Fruit fly (Drosophila melanogaster) whole organism, pupa: ENCODE data around the gene CG12592.
"Not testable (repeated sequence)": the region's sequence is repeated elsewhere in the genome, so short reads cannot be mapped to it uniquely, and the experiment has no call there.

ENCODE experiments used
- CG10348 ChIP-seq: fragments of 200-800 bp; sonication (Bioruptor generic); IDR thresholded peaks from 2 replicates; pipeline ENCODE4 v1.3.6; 2022; ENCODE audit warnings: missing biosample characterization, missing genetic modification characterization
- CG12605 ChIP-seq: fragments of 200-800 bp; sonication (Bioruptor generic); IDR thresholded peaks from 2 replicates; pipeline ENCODE4 v1.3.6; 2022; ENCODE audit warnings: missing biosample characterization, missing genetic modification characterization
- CG13204 ChIP-seq: fragments of 200-800 bp; sonication (Bioruptor generic); optimal IDR thresholded peaks from 2 replicates; lab custom pipeline; 2018; ENCODE audit warnings: missing biosample characterization, mild to moderate bottlenecking, missing genetic modification characterization, moderate library complexity
- CG14655 ChIP-seq: fragments of 200-800 bp; sonication (Bioruptor generic); optimal IDR thresholded peaks from 3 replicates; lab custom pipeline; 2017; ENCODE audit warnings: mild to moderate bottlenecking, missing biosample characterization, missing genetic modification reagents, missing genetic modification characterization
- CG15710 ChIP-seq: fragments of 200-800 bp; sonication (Bioruptor generic); optimal IDR thresholded peaks from 2 replicates; lab custom pipeline; 2018; ENCODE audit warnings: missing biosample characterization, mild to moderate bottlenecking, missing genetic modification characterization, moderate library complexity
- CG17806 ChIP-seq: fragments of 200-800 bp; sonication (Bioruptor generic); optimal IDR thresholded peaks from 2 replicates; lab custom pipeline; 2018; ENCODE audit warnings: missing biosample characterization, mild to moderate bottlenecking, missing genetic modification characterization, moderate library complexity
- CG32121 ChIP-seq: fragments of 200-800 bp; sonication (Bioruptor generic); IDR thresholded peaks from 2 replicates; pipeline ENCODE4 v1.3.6; 2022; ENCODE audit warnings: missing biosample characterization, missing genetic modification characterization
- CG34367 ChIP-seq: fragments of 200-800 bp; sonication (Bioruptor generic); optimal IDR thresholded peaks from 2 replicates; lab custom pipeline; 2018; ENCODE audit warnings: missing biosample characterization, mild to moderate bottlenecking, missing genetic modification characterization
- CG4496 ChIP-seq: fragments of 200-800 bp; sonication (Bioruptor generic); IDR thresholded peaks from 3 replicates; pipeline ENCODE4 v1.3.6; 2022; ENCODE audit warnings: missing biosample characterization, missing genetic modification characterization
- CG8159 ChIP-seq: fragments of 200-800 bp; sonication (Bioruptor generic); optimal IDR thresholded peaks from 3 replicates; lab custom pipeline; 2018; ENCODE audit warnings: missing biosample characterization, mild to moderate bottlenecking, missing genetic modification characterization, moderate library complexity
- CG8301 ChIP-seq: fragments of 200-800 bp; sonication (Bioruptor generic); optimal IDR thresholded peaks from 2 replicates; lab custom pipeline; 2018; ENCODE audit warnings: missing biosample characterization, mild to moderate bottlenecking, missing genetic modification characterization
- CG9948 ChIP-seq: fragments of 200-800 bp; sonication (Bioruptor generic); optimal IDR thresholded peaks from 2 replicates; lab custom pipeline; 2018; ENCODE audit warnings: missing biosample characterization, mild to moderate bottlenecking, missing genetic modification characterization, moderate library complexity
- D1 ChIP-seq: fragments of 200-800 bp; sonication (Bioruptor generic); optimal IDR thresholded peaks from 2 replicates; lab custom pipeline; 2018; ENCODE audit warnings: missing biosample characterization, mild to moderate bottlenecking, missing genetic modification characterization, moderate library complexity
- EcR ChIP-seq: fragments of 200-800 bp; sonication (Bioruptor generic); optimal IDR thresholded peaks from 3 replicates; lab custom pipeline; 2019; ENCODE audit warnings: missing biosample characterization, missing genetic modification characterization, mild to moderate bottlenecking, moderate library complexity, missing genetic modification reagents
- Ets98B ChIP-seq: fragments of 200-800 bp; sonication (Bioruptor generic); IDR thresholded peaks from 2 replicates; pipeline ENCODE4 v1.3.6; 2022; ENCODE audit warnings: missing biosample characterization, missing genetic modification characterization
- Pif1A ChIP-seq: fragments of 200-800 bp; sonication (Bioruptor generic); optimal IDR thresholded peaks from 3 replicates; lab custom pipeline; 2016; ENCODE audit warnings: missing biosample characterization, missing genetic modification characterization
- Pif1B ChIP-seq: fragments of 200-800 bp; sonication (Bioruptor generic); optimal IDR thresholded peaks from 3 replicates; lab custom pipeline; 2016; ENCODE audit warnings: missing biosample characterization, missing genetic modification characterization
- Snoo ChIP-seq: fragments of 200-800 bp; sonication (Bioruptor generic); optimal IDR thresholded peaks from 3 replicates; lab custom pipeline; 2017; ENCODE audit warnings: missing biosample characterization, mild to moderate bottlenecking, missing genetic modification characterization, inconsistent platforms
- fd96Ca ChIP-seq: fragments of 200-800 bp; sonication (Bioruptor generic); IDR thresholded peaks from 3 replicates; pipeline ENCODE4 v1.3.6; 2022; ENCODE audit warnings: missing biosample characterization, missing genetic modification characterization
- gl ChIP-seq: fragments of 200-800 bp; sonication (Bioruptor generic); optimal IDR thresholded peaks from 2 replicates; lab custom pipeline; 2018; ENCODE audit warnings: missing biosample characterization, mild to moderate bottlenecking, missing genetic modification characterization
- rn ChIP-seq: fragments of 200-800 bp; sonication (Bioruptor generic); IDR thresholded peaks from 2 replicates; pipeline ENCODE4 v1.3.6; 2022; ENCODE audit warnings: missing biosample characterization, missing genetic modification characterization

The CG12592 gene

dm6 chr3R:10340649-10341048 is 2.5 kb downstream of the CG12592 start, which contains the start of gene CG18545:
CG18545 (plus strand) TSS chr3R:10340949.
- TF ChIP-seq CG34367 (tag; lab: Kevin White, UChicago); CG32121 (GFP tag; lab: Robert Waterston, UW); CG15710 (tag; lab: Kevin White, UChicago): not testable (repeated sequence)

DNA sequence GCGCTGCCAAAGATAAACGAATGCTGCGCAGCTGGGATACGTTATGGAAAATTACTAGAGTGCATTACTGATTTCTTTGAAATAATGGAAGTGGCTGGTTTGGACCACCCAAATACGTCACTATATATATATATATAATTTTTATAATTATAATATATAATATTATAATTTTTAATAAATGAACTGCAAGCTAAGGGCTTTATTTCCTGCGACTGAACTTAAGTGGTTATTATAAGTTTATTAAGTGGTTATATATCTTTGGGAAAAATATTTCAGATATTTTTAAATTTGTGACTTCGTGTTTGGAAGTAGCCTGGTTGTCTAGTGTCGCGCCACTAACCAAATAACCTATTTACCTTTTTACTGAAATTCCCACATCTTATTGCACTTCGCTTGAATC is 10.3 kb downstream of the CG12592 start, which contains the start of gene CG31406:
TSS of gene CG31406 (plus strand) at position 301 of the 400 bp plus-strand sequence.
- TF ChIP-seq CG15710 (tag; lab: Kevin White, UChicago); CG14655 (GFP tag; lab: Kevin White, UChicago); Ets98B: not testable (repeated sequence)

DNA sequence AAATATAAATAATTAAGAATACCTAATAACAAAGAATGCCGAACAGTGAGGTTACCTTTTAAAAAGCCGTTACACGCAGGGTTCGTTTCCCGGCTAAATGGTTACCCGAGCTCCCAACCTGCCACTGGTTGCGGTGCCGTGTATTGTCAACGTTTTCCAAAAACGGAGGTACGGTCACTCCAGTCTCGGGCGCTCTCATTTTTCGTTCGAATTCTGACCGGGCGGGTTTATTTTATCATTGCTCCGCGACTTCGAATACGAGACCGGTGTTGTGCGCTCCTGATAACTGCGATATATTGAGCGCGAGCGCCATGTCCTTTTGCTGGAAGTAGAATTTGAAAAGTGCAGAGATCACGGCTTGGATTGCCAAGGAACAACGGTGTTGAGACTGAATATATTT is 11.8 kb downstream of the CG12592 start, which contains the start of gene jumu:
TSS of gene jumu (plus strand) at position 196 of the 400 bp plus-strand sequence.
- no peak for TF ChIP-seq Pif1B
- TF ChIP-seq gl, result no peak
- TF ChIP-seq CG14655 (GFP tag; lab: Kevin White, UChicago), result no peak
- TF ChIP-seq CG32121 (GFP tag; lab: Robert Waterston, UW), result no peak
- no peak for TF ChIP-seq CG10348
- no peak for TF ChIP-seq CG9948 (tag; lab: Kevin White, UChicago)
- no peak for TF ChIP-seq CG4496 (GFP tag; lab: Robert Waterston, UW)
- no peak for TF ChIP-seq CG34367 (tag; lab: Kevin White, UChicago)
- no peak for TF ChIP-seq CG13204 (GFP tag; lab: Kevin White, UChicago)
- TF ChIP-seq CG8159, result no peak

dm6 chr3R:10350741-10351629 is 12.8 kb downstream of the CG12592 start:
- TF ChIP-seq CG17806 (peak; percentile 77), CG8159 (peak; percentile 71), CG9948 (tag; lab: Kevin White, UChicago) (peak; percentile 73), CG32121 (GFP tag; lab: Robert Waterston, UW) (no peak), EcR (peak; percentile 55), gl (no peak), CG12605 (GFP tag; lab: Robert Waterston, UW) (no peak), CG14655 (GFP tag; lab: Kevin White, UChicago) (peak; percentile 83), CG10348 (no peak), fd96Ca (no peak), Snoo (tag; lab: Kevin White, UChicago) (peak; percentile 79), D1 (tag; lab: Kevin White, UChicago) (peak; percentile 39), Pif1A (GFP tag; lab: Kevin White, UChicago) (peak; percentile 61), rn (no peak), Pif1B (peak; percentile 70), CG34367 (tag; lab: Kevin White, UChicago) (peak; percentile 55), Ets98B (no peak), CG15710 (tag; lab: Kevin White, UChicago) (peak; percentile 73), CG4496 (GFP tag; lab: Robert Waterston, UW) (no peak), CG8301 (tag; lab: Kevin White, UChicago) (peak; percentile 85), CG13204 (GFP tag; lab: Kevin White, UChicago) (no peak)

- peak; percentile 96 for TF ChIP-seq CG8301 (tag; lab: Kevin White, UChicago)
- TF ChIP-seq CG17806, result peak; percentile 97
- peak; percentile 96 for TF ChIP-seq Pif1B
- peak; percentile 100 for TF ChIP-seq gl
- no peak for TF ChIP-seq Ets98B
- TF ChIP-seq fd96Ca, result no peak
- TF ChIP-seq Snoo (tag; lab: Kevin White, UChicago), result peak; percentile 93
- no peak for TF ChIP-seq CG12605 (GFP tag; lab: Robert Waterston, UW)
- TF ChIP-seq CG34367 (tag; lab: Kevin White, UChicago), result peak; percentile 100
- peak; percentile 98 for TF ChIP-seq CG13204 (GFP tag; lab: Kevin White, UChicago)
- TF ChIP-seq EcR, result peak; percentile 91
- peak; percentile 96 for TF ChIP-seq Pif1A (GFP tag; lab: Kevin White, UChicago)
- no peak for TF ChIP-seq CG4496 (GFP tag; lab: Robert Waterston, UW)
- TF ChIP-seq CG15710 (tag; lab: Kevin White, UChicago), result peak; percentile 99
- peak; percentile 72 for TF ChIP-seq D1 (tag; lab: Kevin White, UChicago)
- TF ChIP-seq CG14655 (GFP tag; lab: Kevin White, UChicago), result peak; percentile 99
- TF ChIP-seq CG9948 (tag; lab: Kevin White, UChicago), result peak; percentile 96
- TF ChIP-seq CG8159, result peak; percentile 98
Observed at dm6 chr3R:10351960-10352458, 13.9 kb downstream of the CG12592 start.

DNA sequence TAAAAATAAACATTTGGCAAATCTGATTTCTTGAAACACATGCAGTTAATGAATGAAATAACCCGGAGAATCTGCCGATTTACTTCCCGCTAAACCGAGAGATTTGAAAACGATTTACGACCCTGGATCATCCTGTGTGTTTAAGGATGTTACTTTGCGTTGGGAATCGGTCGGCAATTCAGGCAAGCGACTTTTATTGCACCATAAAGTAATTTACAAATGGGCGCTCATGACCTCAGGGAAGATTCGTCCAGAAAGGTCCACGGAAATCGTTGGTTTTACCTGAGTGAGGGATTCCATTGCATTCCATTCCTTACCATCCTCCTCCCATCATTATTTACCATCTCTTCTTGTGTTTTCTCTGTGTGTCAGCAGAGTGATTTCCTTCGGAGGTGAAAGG is 14.7 kb downstream of the CG12592 start:
- no peak for TF ChIP-seq D1 (tag; lab: Kevin White, UChicago)
- TF ChIP-seq CG15710 (tag; lab: Kevin White, UChicago), result no peak
- TF ChIP-seq EcR, result no peak
- no peak for TF ChIP-seq CG17806
- TF ChIP-seq Snoo (tag; lab: Kevin White, UChicago), result no peak
- TF ChIP-seq rn, result no peak
- no peak for TF ChIP-seq Pif1B
- no peak for TF ChIP-seq fd96Ca
- TF ChIP-seq Pif1A (GFP tag; lab: Kevin White, UChicago), result no peak
- TF ChIP-seq CG13204 (GFP tag; lab: Kevin White, UChicago), result no peak
